Fruit fly (Drosophila melanogaster): ENCODE measurements around the gene gb.
A peak's percentile ranks its signal among the peaks of the same experiment; 100 is the strongest.

Gene gb

DNA sequence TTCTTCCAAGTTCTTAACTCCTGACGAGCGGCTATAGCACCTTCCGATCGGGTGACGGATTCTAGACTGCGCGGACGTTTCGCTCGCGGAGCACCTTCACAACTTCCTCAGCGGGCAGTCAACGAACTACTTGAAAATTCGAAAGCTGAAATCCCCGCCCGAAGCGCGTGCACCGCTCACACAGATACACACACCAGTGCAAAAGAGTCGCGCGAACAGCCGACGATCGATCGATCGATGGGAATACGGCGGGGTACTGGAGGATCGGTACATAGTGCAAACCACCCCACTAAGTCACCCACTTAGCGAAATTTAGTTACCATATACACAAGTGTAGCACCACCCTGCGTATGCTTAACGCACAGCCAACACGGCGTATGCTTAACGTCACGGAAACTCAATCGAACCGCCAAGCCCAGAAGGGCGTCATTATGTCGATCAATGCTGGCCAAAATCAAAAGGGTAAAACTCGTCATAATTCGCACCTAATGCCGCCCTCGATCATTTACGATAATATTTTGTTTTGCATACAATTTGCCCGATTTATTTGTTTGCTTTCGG, 5.9 kb downstream of the gb start, which contains the start of gene CAH9:
Gene CAH9 (minus strand): TSS at position 51 of the 561 bp plus-strand sequence.
- TF ChIP-seq CG8478 (optimal IDR thresholded peaks at IDR 0.05) = no peak
- TF ChIP-seq CTCF (optimal IDR thresholded peaks at IDR 0.05) = no peak

- TF ChIP-seq CG8478 (optimal IDR thresholded peaks at IDR 0.05) = no peak
- no peak for TF ChIP-seq CTCF (optimal IDR thresholded peaks at IDR 0.05)
Measured at dm6 chr3R:27105439-27105838, 6.6 kb downstream of the gb start.

dm6 chr3R:27100930-27101329, 11.1 kb downstream of the gb start, which contains the start of gene Jhbp11:
Gene Jhbp11, plus strand, starts transcription at chr3R:27101230.
- TF ChIP-seq CTCF (optimal IDR thresholded peaks at IDR 0.05) (no peak), CG8478 (optimal IDR thresholded peaks at IDR 0.05) (no peak)

- TF ChIP-seq CTCF (optimal IDR thresholded peaks at IDR 0.05) (no peak), CG8478 (optimal IDR thresholded peaks at IDR 0.05) (no peak)
Measured at dm6 chr3R:27099579-27099978, 12.5 kb downstream of the gb start, which contains the start of gene eater. Gene eater, minus strand, starts transcription at chr3R:27099679.

dm6 chr3R:27098638-27099037, 13.4 kb downstream of the gb start:
- TF ChIP-seq CG8478 (optimal IDR thresholded peaks at IDR 0.05) = no peak
- TF ChIP-seq CTCF (optimal IDR thresholded peaks at IDR 0.05) = peak; percentile 79 to 86

DNA sequence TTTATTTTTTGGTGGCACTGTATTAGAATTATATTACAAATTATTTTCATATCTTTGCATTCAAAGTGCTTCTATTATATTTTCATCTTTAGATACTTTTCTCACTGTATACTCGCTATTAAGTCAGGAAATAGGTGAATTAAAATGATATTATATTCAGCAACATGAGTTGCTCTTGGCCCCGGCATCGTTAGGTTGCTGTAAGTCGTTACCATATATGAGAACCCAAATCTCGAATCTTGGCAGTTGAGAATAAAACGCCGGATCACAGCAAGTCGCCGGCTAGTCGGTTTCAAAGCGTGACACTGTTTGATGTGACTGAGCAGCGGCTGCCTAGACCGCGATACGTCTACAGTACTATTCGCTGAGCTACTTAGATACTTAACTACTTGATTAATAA, 17.8 kb downstream of the gb start, which contains the start of gene CG14259:
Gene CG14259 (plus strand): TSS at position 301 of the 400 bp plus-strand sequence.
- TF ChIP-seq CG8478 (optimal IDR thresholded peaks at IDR 0.05) = no peak
- no peak for TF ChIP-seq CTCF (optimal IDR thresholded peaks at IDR 0.05)

dm6 chr3R:27092843-27093242, 19.2 kb downstream of the gb start, which contains the start of gene CG14258:
Gene CG14258, plus strand, starts transcription at chr3R:27093143.
- TF ChIP-seq CTCF (optimal IDR thresholded peaks at IDR 0.05) (no peak), CG8478 (optimal IDR thresholded peaks at IDR 0.05) (no peak)

DNA sequence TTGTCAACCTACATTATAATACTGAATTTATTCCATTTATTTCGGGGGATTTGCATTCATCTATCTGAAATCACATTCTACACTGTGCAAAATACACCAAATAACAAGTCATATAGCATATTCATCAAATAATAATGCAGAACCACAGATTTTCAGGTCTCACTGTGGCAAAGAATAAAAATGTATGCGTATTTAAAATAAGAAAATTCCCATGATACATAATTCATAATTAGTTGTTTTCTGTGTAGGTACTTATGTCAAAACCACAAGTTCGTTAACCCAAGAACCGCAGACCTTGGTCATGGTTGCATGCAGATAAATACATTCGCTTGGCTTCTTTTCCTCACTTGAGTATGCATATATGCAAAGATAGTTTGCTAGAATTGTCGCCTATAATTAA, 19.8 kb downstream of the gb start:
- TF ChIP-seq CTCF (optimal IDR thresholded peaks at IDR 0.05) (no peak), CG8478 (optimal IDR thresholded peaks at IDR 0.05) (no peak)

- no peak for TF ChIP-seq CTCF (optimal IDR thresholded peaks at IDR 0.05)
- no peak for TF ChIP-seq CG8478 (optimal IDR thresholded peaks at IDR 0.05)
Measured at dm6 chr3R:27091106-27091505, 21.0 kb downstream of the gb start, which contains the start of gene Cpr97Eb. Gene Cpr97Eb, minus strand, starts transcription at chr3R:27091130.

- TF ChIP-seq CTCF (optimal IDR thresholded peaks at IDR 0.05) (no peak), CG8478 (optimal IDR thresholded peaks at IDR 0.05) (no peak)
Measured at dm6 chr3R:27087549-27087948, 24.5 kb downstream of the gb start, which contains the start of gene Cpr97Ea. Gene Cpr97Ea, minus strand, starts transcription at chr3R:27087778.

- no peak for TF ChIP-seq CTCF (optimal IDR thresholded peaks at IDR 0.05)
- no peak for TF ChIP-seq CG8478 (optimal IDR thresholded peaks at IDR 0.05)
Measured at dm6 chr3R:27084528-27085052, 27.5 kb downstream of the gb start.

DNA sequence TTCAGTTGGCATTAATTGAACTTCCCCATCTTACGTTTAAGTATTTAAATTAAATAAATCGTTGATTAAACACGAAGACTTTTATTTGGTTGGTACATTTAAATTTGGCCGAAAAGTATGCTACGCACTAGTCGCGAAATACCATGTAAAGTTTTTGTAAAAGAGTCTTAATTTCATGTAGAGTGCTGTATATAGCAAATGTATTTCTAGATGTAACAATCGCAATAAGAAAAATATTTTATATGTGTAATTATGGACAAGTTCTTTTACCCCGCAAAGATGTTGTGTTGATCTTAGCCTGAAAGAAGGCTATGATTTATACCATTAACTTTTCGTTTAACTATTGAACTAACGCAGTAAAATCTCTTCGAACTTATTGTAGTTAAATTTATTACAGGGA, 29.3 kb downstream of the gb start:
- TF ChIP-seq CTCF (optimal IDR thresholded peaks at IDR 0.05) = peak in 1 of 2 experiments; percentile 38
- TF ChIP-seq CG8478 (optimal IDR thresholded peaks at IDR 0.05) = no peak

dm6 chr3R:27076618-27077017, 35.5 kb downstream of the gb start:
- no peak for TF ChIP-seq CTCF (optimal IDR thresholded peaks at IDR 0.05)
- TF ChIP-seq CG8478 (optimal IDR thresholded peaks at IDR 0.05) = no peak

DNA sequence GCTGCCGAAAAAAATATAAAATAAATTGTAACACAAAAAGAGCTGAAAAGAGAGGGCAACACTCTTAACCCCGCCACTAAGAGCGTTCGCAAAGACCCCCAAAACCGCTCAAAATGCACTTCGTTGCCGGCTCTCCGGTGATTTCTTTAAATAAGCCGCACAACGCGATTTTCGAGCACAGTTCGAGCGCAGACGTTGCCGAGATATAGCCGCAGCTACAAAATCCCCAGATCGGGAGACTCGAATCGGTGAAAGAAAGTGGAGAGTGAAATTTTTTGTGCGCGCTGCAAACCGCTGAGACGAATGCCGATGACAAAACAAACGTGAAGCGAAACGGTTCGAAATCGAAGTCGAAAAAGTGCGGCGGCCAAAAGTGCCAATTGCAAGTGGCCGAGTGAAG, 36.4 kb downstream of the gb start, which contains the start of gene CG14257:
Gene CG14257 (plus strand): TSS at position 177 of the 400 bp plus-strand sequence.
- TF ChIP-seq CG8478 (optimal IDR thresholded peaks at IDR 0.05) (no peak), CTCF (optimal IDR thresholded peaks at IDR 0.05) (no peak)

DNA sequence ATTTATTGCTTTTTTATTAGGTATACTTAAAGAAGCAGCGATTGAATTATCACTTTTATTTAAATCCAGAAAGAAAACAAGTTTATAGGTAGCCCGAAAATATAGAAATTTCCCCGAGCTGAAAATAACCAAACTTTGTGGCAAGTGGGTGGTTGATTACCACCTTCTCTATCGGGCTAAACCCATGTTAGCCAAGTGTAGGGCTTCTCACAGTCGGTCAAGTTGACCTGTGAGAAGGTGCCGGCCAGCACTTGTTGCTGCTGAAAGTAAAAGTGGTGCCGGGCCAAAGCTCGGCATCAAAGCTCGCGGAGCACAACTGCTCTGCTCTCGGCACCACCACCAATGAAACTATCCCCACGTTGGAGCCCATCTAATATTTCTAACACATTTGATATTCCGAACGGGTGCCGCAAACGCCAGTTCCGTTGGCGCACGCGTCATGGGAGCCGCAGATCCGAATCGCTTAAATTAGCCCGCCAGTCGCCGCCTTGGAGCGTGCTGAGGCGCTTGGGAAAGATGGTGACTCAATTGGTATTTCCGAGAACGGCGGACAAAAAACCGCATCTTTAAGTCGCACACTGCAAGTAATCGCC, 41.1 kb downstream of the gb start:
- no peak for TF ChIP-seq CG8478 (optimal IDR thresholded peaks at IDR 0.05)
- TF ChIP-seq CTCF (optimal IDR thresholded peaks at IDR 0.05) = no peak

All from S2 (cell line).